Worm (Caenorhabditis elegans) whole organism, early embryonic: ENCODE data around the gene mlk-1.

ENCODE experiments used
- B0310.2 ChIP-seq: sonication (generic microtip); optimal IDR thresholded peaks from 2 replicates; lab custom pipeline; 2016; ENCODE audit warnings: mild to moderate bottlenecking, missing genetic modification characterization, missing compliant biosample characterization
- F13C5.2 ChIP-seq: sonication (generic microtip); optimal IDR thresholded peaks from 2 replicates; lab custom pipeline; 2017; ENCODE audit warnings: mild to moderate bottlenecking, missing genetic modification characterization, inconsistent platforms, missing compliant biosample characterization
- ama-1 ChIP-seq: fragments of 150-350 bp; optimal IDR thresholded peaks from 2 replicates; lab custom pipeline; 2014
- ceh-13 ChIP-seq: fragments of 200-800 bp; sonication (Bioruptor generic); optimal IDR thresholded peaks from 2 replicates; lab custom pipeline; 2018; ENCODE audit warnings: mild to moderate bottlenecking, missing genetic modification characterization, missing compliant biosample characterization
- ets-7 ChIP-seq: sonication (generic microtip); optimal IDR thresholded peaks from 2 replicates; lab custom pipeline; 2016; ENCODE audit warnings: missing genotype, missing genetic modification characterization, missing compliant biosample characterization
- flt-1 ChIP-seq: fragments of 200-800 bp; sonication (Bioruptor generic); IDR thresholded peaks from 2 replicates; pipeline ENCODE4 v1.3.6; 2022; ENCODE audit warnings: missing genetic modification characterization, missing compliant biosample characterization
- pes-1 ChIP-seq: fragments of 200-800 bp; sonication (Bioruptor generic); IDR thresholded peaks from 2 replicates; pipeline ENCODE4 v1.3.6; 2022; ENCODE audit warnings: missing genetic modification reagents, missing genetic modification characterization, missing compliant biosample characterization
- scrt-1 ChIP-seq: fragments of 200-800 bp; sonication (Bioruptor generic); IDR thresholded peaks from 2 replicates; pipeline ENCODE4 v1.3.6; 2022; ENCODE audit warnings: missing genetic modification characterization, missing compliant biosample characterization
- tbx-37 ChIP-seq: fragments of 200-800 bp; sonication (Bioruptor generic); conservative IDR thresholded peaks from 2 replicates; pipeline ENCODE4 v1.3.6; 2022; ENCODE audit warnings: missing genetic modification reagents, missing genetic modification characterization, missing compliant biosample characterization

- TF ChIP-seq scrt-1 (GFP tag; lab: Robert Waterston, UW) (no peak), F13C5.2 (tag; lab: Kevin White, UChicago) (no peak), B0310.2 (tag; lab: Kevin White, UChicago) (no peak), ets-7 (no peak), flt-1 (no peak), ama-1 (lab: Kevin White, UChicago) (no peak), pes-1 (GFP tag; lab: Robert Waterston, UW) (no peak), ceh-13 (GFP tag; lab: Kevin White, UChicago) (no peak), tbx-37 (GFP tag; lab: Robert Waterston, UW) (no peak)
Observed at ce11 chrV:5018810-5019274, 45.8 kb downstream of the mlk-1 start, which contains the start of gene srr-4.
